Worm (Caenorhabditis elegans) whole organism, late embryonic: Measurements from ENCODE around the gene K07F5.15.

Source experiments
- Y22D7AL.16 ChIP-seq: sonication (generic microtip); optimal IDR thresholded peaks from 2 replicates; lab custom pipeline; 2016; ENCODE audit warnings: missing genetic modification characterization, missing compliant biosample characterization
- ahr-1 ChIP-seq: sonication (generic microtip); optimal IDR thresholded peaks from 2 replicates; lab custom pipeline; 2016; ENCODE audit warnings: missing genetic modification characterization, missing compliant biosample characterization
- ama-1 ChIP-seq: fragments of 150-350 bp; optimal IDR thresholded peaks from 2 replicates; lab custom pipeline; 2014
- ceh-14 ChIP-seq: sonication (generic microtip); optimal IDR thresholded peaks from 2 replicates; lab custom pipeline; 2016; ENCODE audit warnings: missing genotype, missing genetic modification characterization, missing compliant biosample characterization
- ceh-18 ChIP-seq: sonication (generic microtip); optimal IDR thresholded peaks from 2 replicates; lab custom pipeline; 2016; ENCODE audit warnings: missing genetic modification characterization, missing compliant biosample characterization
- ceh-2 ChIP-seq: sonication (generic microtip); optimal IDR thresholded peaks from 2 replicates; lab custom pipeline; 2016; ENCODE audit warnings: missing genotype, missing genetic modification characterization, missing compliant biosample characterization
- ceh-22 ChIP-seq: sonication (generic microtip); optimal IDR thresholded peaks from 2 replicates; lab custom pipeline; 2017; ENCODE audit warnings: missing biosample characterization, missing genetic modification characterization
- ceh-31 ChIP-seq: sonication (generic microtip); optimal IDR thresholded peaks from 2 replicates; lab custom pipeline; 2016; ENCODE audit warnings: missing genetic modification characterization, missing compliant biosample characterization
- ceh-34 ChIP-seq: sonication (generic microtip); optimal IDR thresholded peaks from 2 replicates; lab custom pipeline; 2016; ENCODE audit warnings: mild to moderate bottlenecking, missing genetic modification characterization, missing compliant biosample characterization
- ceh-6 ChIP-seq: fragments of 200-800 bp; sonication (Bioruptor generic); optimal IDR thresholded peaks from 2 replicates; lab custom pipeline; 2018; ENCODE audit warnings: mild to moderate bottlenecking, missing genetic modification characterization, missing compliant biosample characterization
- ceh-9 ChIP-seq: sonication (generic microtip); optimal IDR thresholded peaks from 2 replicates; lab custom pipeline; 2016; ENCODE audit warnings: mild to moderate bottlenecking, missing genetic modification characterization, inconsistent platforms, missing compliant biosample characterization
- elt-2 ChIP-seq: sonication (generic microtip); optimal IDR thresholded peaks from 2 replicates; lab custom pipeline; 2016; ENCODE audit warnings: missing genetic modification reagents, missing genetic modification characterization, missing compliant biosample characterization
- ets-4 ChIP-seq: sonication (generic microtip); optimal IDR thresholded peaks from 2 replicates; lab custom pipeline; 2016; ENCODE audit warnings: missing genetic modification characterization, missing compliant biosample characterization
- eyg-1 ChIP-seq: sonication (generic microtip); optimal IDR thresholded peaks from 2 replicates; lab custom pipeline; 2016; ENCODE audit warnings: missing genotype, missing genetic modification characterization, missing compliant biosample characterization
- fax-1 ChIP-seq: sonication (generic microtip); optimal IDR thresholded peaks from 2 replicates; lab custom pipeline; 2016; ENCODE audit warnings: missing genotype, missing genetic modification characterization, missing compliant biosample characterization
- fkh-10 ChIP-seq: fragments of 150-350 bp; optimal IDR thresholded peaks from 2 replicates; lab custom pipeline; 2014; ENCODE audit warnings: missing biosample characterization, missing genetic modification reagents, missing genetic modification characterization
- hlh-13 ChIP-seq: fragments of 200-800 bp; sonication (Bioruptor generic); optimal IDR thresholded peaks from 2 replicates; lab custom pipeline; 2018; ENCODE audit warnings: mild to moderate bottlenecking, missing genetic modification characterization, missing compliant biosample characterization
- hlh-15 ChIP-seq: sonication (generic microtip); optimal IDR thresholded peaks from 2 replicates; lab custom pipeline; 2016; ENCODE audit warnings: missing genetic modification characterization, missing compliant biosample characterization
- hlh-30 ChIP-seq: sonication (generic microtip); optimal IDR thresholded peaks from 2 replicates; lab custom pipeline; 2017; ENCODE audit warnings: antibody characterized with exemption, missing genetic modification characterization, missing compliant biosample characterization; ENCODE audit not compliant: insufficient read depth
- hlh-8 ChIP-seq: sonication (generic microtip); optimal IDR thresholded peaks from 2 replicates; lab custom pipeline; 2016; ENCODE audit warnings: missing genotype, missing genetic modification characterization, missing compliant biosample characterization
- lim-6 ChIP-seq: sonication (generic microtip); optimal IDR thresholded peaks from 2 replicates; lab custom pipeline; 2016; ENCODE audit warnings: missing genetic modification characterization, missing compliant biosample characterization
- lin-11 ChIP-seq: fragments of 200-800 bp; sonication (Bioruptor generic); optimal IDR thresholded peaks from 2 replicates; lab custom pipeline; 2018; ENCODE audit warnings: mild to moderate bottlenecking, missing genetic modification characterization, missing compliant biosample characterization
- madf-2 ChIP-seq: sonication (generic microtip); optimal IDR thresholded peaks from 2 replicates; lab custom pipeline; 2017; ENCODE audit warnings: missing genetic modification characterization, missing compliant biosample characterization
- mec-3 ChIP-seq: sonication (generic microtip); optimal IDR thresholded peaks from 2 replicates; lab custom pipeline; 2016; ENCODE audit warnings: borderline replicate concordance, missing genetic modification characterization, missing compliant biosample characterization
- nfya-1 ChIP-seq: sonication (generic microtip); optimal IDR thresholded peaks from 2 replicates; lab custom pipeline; 2017; ENCODE audit warnings: missing genetic modification characterization, mild to moderate bottlenecking, missing compliant biosample characterization, antibody characterized with exemption, moderate library complexity
- nhr-11 ChIP-seq: fragments of 150-350 bp; optimal IDR thresholded peaks from 2 replicates; lab custom pipeline; 2014; ENCODE audit warnings: missing biosample characterization, missing genetic modification characterization
- npax-4 ChIP-seq: sonication (generic microtip); optimal IDR thresholded peaks from 2 replicates; lab custom pipeline; 2016; ENCODE audit warnings: missing genetic modification characterization, missing compliant biosample characterization
- odd-2 ChIP-seq: sonication (generic microtip); optimal IDR thresholded peaks from 2 replicates; lab custom pipeline; 2017; ENCODE audit warnings: antibody characterized with exemption, mild to moderate bottlenecking, missing genetic modification characterization, missing compliant biosample characterization
- pax-1 ChIP-seq: fragments of 150-350 bp; optimal IDR thresholded peaks from 2 replicates; lab custom pipeline; 2014; ENCODE audit warnings: missing biosample characterization, missing genetic modification characterization
- pha-2 ChIP-seq: sonication (generic microtip); optimal IDR thresholded peaks from 2 replicates; lab custom pipeline; 2017; ENCODE audit warnings: mild to moderate bottlenecking, missing genetic modification characterization, missing compliant biosample characterization
- pqm-1 ChIP-seq: sonication (generic microtip); optimal IDR thresholded peaks from 2 replicates; lab custom pipeline; 2016; ENCODE audit warnings: missing genetic modification characterization, missing compliant biosample characterization
- ref-2 ChIP-seq: sonication (generic microtip); optimal IDR thresholded peaks from 2 replicates; lab custom pipeline; 2016; ENCODE audit warnings: missing genetic modification characterization, missing compliant biosample characterization
- sox-4 ChIP-seq: sonication (generic microtip); optimal IDR thresholded peaks from 2 replicates; lab custom pipeline; 2017; ENCODE audit warnings: mild to moderate bottlenecking, missing genetic modification characterization, inconsistent platforms, missing compliant biosample characterization
- tbx-2 ChIP-seq: sonication (generic microtip); optimal IDR thresholded peaks from 2 replicates; lab custom pipeline; 2016; ENCODE audit warnings: missing genetic modification characterization, missing compliant biosample characterization
- tbx-7 ChIP-seq: sonication (generic microtip); optimal IDR thresholded peaks from 2 replicates; lab custom pipeline; 2016; ENCODE audit warnings: missing genotype, missing genetic modification characterization, missing compliant biosample characterization
- unc-3 ChIP-seq, 2 experiments: fragments of 200-800 bp in 1 of 2; sonication (Bioruptor generic) in 1 of 2; sonication (generic microtip) in 1 of 2; conservative IDR thresholded peaks in 1 of 2; optimal IDR thresholded peaks in 1 of 2; 2 replicates each; pipeline versions ENCODE4 v1.3.6 to Lab custom; 2016 to 2022; ENCODE audit warnings: missing compliant biosample characterization in 2 of 2, missing genetic modification characterization in 2 of 2, missing genetic modification reagents in 1 of 2
- unc-42 ChIP-seq: sonication (generic microtip); optimal IDR thresholded peaks from 2 replicates; lab custom pipeline; 2016; ENCODE audit warnings: missing genotype, missing genetic modification characterization, missing compliant biosample characterization
- unc-55 ChIP-seq: sonication (generic microtip); optimal IDR thresholded peaks from 2 replicates; lab custom pipeline; 2017; ENCODE audit warnings: missing biosample characterization, missing genetic modification reagents, missing genetic modification characterization
- unc-86 ChIP-seq: sonication (generic microtip); optimal IDR thresholded peaks from 2 replicates; lab custom pipeline; 2016; ENCODE audit warnings: missing genetic modification characterization, missing compliant biosample characterization
- zip-5 ChIP-seq: sonication (generic microtip); optimal IDR thresholded peaks from 2 replicates; lab custom pipeline; 2016; ENCODE audit warnings: missing genetic modification characterization, missing compliant biosample characterization
- ztf-16 ChIP-seq: sonication (generic microtip); optimal IDR thresholded peaks from 2 replicates; lab custom pipeline; 2017; ENCODE audit warnings: missing genetic modification characterization, missing compliant biosample characterization

Gene K07F5.15

ce11 chrIV:9869344-9869743 lies 4.5 kb downstream of the K07F5.15 start:
- TF ChIP-seq sox-4 (no peak), unc-42 (tag; lab: Kevin White, UChicago) (no peak), unc-86 (tag; lab: Kevin White, UChicago) (no peak), ets-4 (no peak), pha-2 (no peak), pax-1 (no peak), madf-2 (tag; lab: Kevin White, UChicago) (no peak), ceh-22 (tag; lab: Kevin White, UChicago) (no peak), ama-1 (lab: Kevin White, UChicago) (no peak), ceh-2 (tag; lab: Kevin White, UChicago) (no peak), hlh-13 (GFP tag; lab: Kevin White, UChicago) (no peak), elt-2 (tag; lab: Kevin White, UChicago) (no peak), tbx-2 (no peak), hlh-15 (no peak), ceh-6 (GFP tag; lab: Kevin White, UChicago) (no peak), odd-2 (no peak), unc-3 (GFP tag; conservative IDR thresholded peaks at IDR 0.05; lab: Robert Waterston, UW) (no peak), unc-3 (tag; optimal IDR thresholded peaks at IDR 0.05; lab: Kevin White, UChicago) (no peak)

ce11 chrIV:9872210-9872609 lies 7.3 kb downstream of the K07F5.15 start:
- TF ChIP-seq ceh-6 (GFP tag; lab: Kevin White, UChicago), result no peak

ce11 chrIV:9872786-9873185 lies 7.9 kb downstream of the K07F5.15 start:
- TF ChIP-seq fax-1, result no peak
- no peak for TF ChIP-seq hlh-8 (tag; lab: Kevin White, UChicago)
- TF ChIP-seq ceh-14 (tag; lab: Kevin White, UChicago), result no peak
- no peak for TF ChIP-seq ceh-9
- TF ChIP-seq nhr-11 (tag; lab: Kevin White, UChicago), result no peak
- no peak for TF ChIP-seq mec-3 (tag; lab: Kevin White, UChicago)
- TF ChIP-seq tbx-7 (tag; lab: Kevin White, UChicago), result no peak
- TF ChIP-seq unc-3 (GFP tag; conservative IDR thresholded peaks at IDR 0.05; lab: Robert Waterston, UW), result no peak
- no peak for TF ChIP-seq unc-3 (tag; optimal IDR thresholded peaks at IDR 0.05; lab: Kevin White, UChicago)
- TF ChIP-seq pqm-1 (tag; lab: Kevin White, UChicago), result no peak
- no peak for TF ChIP-seq Y22D7AL.16 (tag; lab: Kevin White, UChicago)
- no peak for TF ChIP-seq fkh-10
- no peak for TF ChIP-seq ref-2
- no peak for TF ChIP-seq lim-6 (tag; lab: Kevin White, UChicago)
- TF ChIP-seq lin-11 (tag; lab: Kevin White, UChicago), result no peak

- TF ChIP-seq nfya-1 (tag; lab: Kevin White, UChicago) (peak; percentile 28), zip-5 (tag; lab: Kevin White, UChicago) (no peak), ama-1 (lab: Kevin White, UChicago) (no peak), ceh-22 (tag; lab: Kevin White, UChicago) (no peak), eyg-1 (tag; lab: Kevin White, UChicago) (no peak), unc-55 (peak; percentile 9), ceh-34 (tag; lab: Kevin White, UChicago) (peak; percentile 79), fax-1 (no peak), hlh-8 (tag; lab: Kevin White, UChicago) (no peak), ahr-1 (no peak), ceh-18 (tag; lab: Kevin White, UChicago) (peak; percentile 11), ceh-6 (GFP tag; lab: Kevin White, UChicago) (no peak), ceh-14 (tag; lab: Kevin White, UChicago) (no peak), ztf-16 (tag; lab: Kevin White, UChicago) (no peak), unc-42 (tag; lab: Kevin White, UChicago) (no peak), unc-86 (tag; lab: Kevin White, UChicago) (no peak), hlh-30 (peak; percentile 31), ceh-31 (tag; lab: Kevin White, UChicago) (peak; percentile 34), npax-4 (tag; lab: Kevin White, UChicago) (no peak), tbx-7 (tag; lab: Kevin White, UChicago) (no peak)
These were observed 9.0 kb downstream of the K07F5.15 start for ce11 chrIV:9873837-9874236.
